Fruit fly (Drosophila melanogaster): ENCODE measurements around the gene BckdhA.
A peak's percentile ranks its signal among the peaks of the same experiment; 100 is the strongest.

The BckdhA gene

dm6 chr3R:9601949-9602348 is 46.4 kb downstream of the BckdhA start:
- TF ChIP-seq cnc (optimal IDR thresholded peaks at IDR 0.05) (no peak), pad (GFP tag; optimal IDR thresholded peaks at IDR 0.05) (no peak), cic (GFP tag; optimal IDR thresholded peaks at IDR 0.05) (peak; percentile 36), CG1620 (GFP tag; optimal IDR thresholded peaks at IDR 0.05) (no peak), kay (GFP tag; ENCODE audit: borderline replicate concordance) (peak; percentile 12), Hr96 (GFP tag; optimal IDR thresholded peaks at IDR 0.05) (no peak), Crg-1 (GFP tag; optimal IDR thresholded peaks at IDR 0.05) (no peak), ovo (GFP tag; optimal IDR thresholded peaks at IDR 0.05) (peak; percentile 15), Mnt (GFP tag; optimal IDR thresholded peaks at IDR 0.05) (no peak), CG5204 (GFP tag; optimal IDR thresholded peaks at IDR 0.05) (no peak), CG11617 (GFP tag; optimal IDR thresholded peaks at IDR 0.05) (no peak), toe (GFP tag; optimal IDR thresholded peaks at IDR 0.05) (no peak), CG12768 (GFP tag; optimal IDR thresholded peaks at IDR 0.05) (peak; percentile 10), Clk (GFP tag; optimal IDR thresholded peaks at IDR 0.05) (no peak), tj (GFP tag; optimal IDR thresholded peaks at IDR 0.05) (peak; percentile 33), bab1 (GFP tag; optimal IDR thresholded peaks at IDR 0.05) (no peak), CG7101 (tag; optimal IDR thresholded peaks at IDR 0.05) (no peak), CG14711 (tag; optimal IDR thresholded peaks at IDR 0.05) (no peak), CG7045 (GFP tag; optimal IDR thresholded peaks at IDR 0.05) (no peak), CG33017 (tag; optimal IDR thresholded peaks at IDR 0.05) (no peak)

- TF ChIP-seq Crg-1 (GFP tag; optimal IDR thresholded peaks at IDR 0.05), result no peak
- TF ChIP-seq bab1 (GFP tag; optimal IDR thresholded peaks at IDR 0.05), result no peak
- TF ChIP-seq pad (GFP tag; optimal IDR thresholded peaks at IDR 0.05), result no peak
- TF ChIP-seq cic (GFP tag; optimal IDR thresholded peaks at IDR 0.05), result no peak
- TF ChIP-seq CG5204 (GFP tag; optimal IDR thresholded peaks at IDR 0.05), result no peak
- TF ChIP-seq Mnt (GFP tag; optimal IDR thresholded peaks at IDR 0.05), result no peak
- TF ChIP-seq cnc (optimal IDR thresholded peaks at IDR 0.05), result no peak
- TF ChIP-seq Hr96 (GFP tag; optimal IDR thresholded peaks at IDR 0.05), result no peak
- no peak for TF ChIP-seq CG12768 (GFP tag; optimal IDR thresholded peaks at IDR 0.05)
- no peak for TF ChIP-seq kay (GFP tag; ENCODE audit: borderline replicate concordance)
- no peak for TF ChIP-seq toe (GFP tag; optimal IDR thresholded peaks at IDR 0.05)
- TF ChIP-seq CG33017 (tag; optimal IDR thresholded peaks at IDR 0.05), result no peak
These were observed 47.7 kb downstream of the BckdhA start for dm6 chr3R:9603022-9603942.

- no peak for TF ChIP-seq Mnt (GFP tag; optimal IDR thresholded peaks at IDR 0.05)
- no peak for TF ChIP-seq Hr96 (GFP tag; optimal IDR thresholded peaks at IDR 0.05)
- TF ChIP-seq CG1620 (GFP tag; optimal IDR thresholded peaks at IDR 0.05), result no peak
- TF ChIP-seq kay (GFP tag; ENCODE audit: borderline replicate concordance), result no peak
- TF ChIP-seq CG7045 (GFP tag; optimal IDR thresholded peaks at IDR 0.05), result no peak
- no peak for TF ChIP-seq CG12768 (GFP tag; optimal IDR thresholded peaks at IDR 0.05)
- TF ChIP-seq ovo (GFP tag; optimal IDR thresholded peaks at IDR 0.05), result no peak
- no peak for TF ChIP-seq cnc (optimal IDR thresholded peaks at IDR 0.05)
- TF ChIP-seq tj (GFP tag; optimal IDR thresholded peaks at IDR 0.05), result no peak
- no peak for TF ChIP-seq CG11617 (GFP tag; optimal IDR thresholded peaks at IDR 0.05)
These were observed 48.9 kb downstream of the BckdhA start for dm6 chr3R:9604445-9605020.

dm6 chr3R:9605084-9605483 is 49.5 kb downstream of the BckdhA start:
- TF ChIP-seq tj (GFP tag; optimal IDR thresholded peaks at IDR 0.05) (no peak), cnc (optimal IDR thresholded peaks at IDR 0.05) (no peak), CG5204 (GFP tag; optimal IDR thresholded peaks at IDR 0.05) (no peak), toe (GFP tag; optimal IDR thresholded peaks at IDR 0.05) (no peak), Hr96 (GFP tag; optimal IDR thresholded peaks at IDR 0.05) (no peak)
